Fruit fly (Drosophila melanogaster): ENCODE measurements around the gene upd2.

upd2 gene

DNA sequence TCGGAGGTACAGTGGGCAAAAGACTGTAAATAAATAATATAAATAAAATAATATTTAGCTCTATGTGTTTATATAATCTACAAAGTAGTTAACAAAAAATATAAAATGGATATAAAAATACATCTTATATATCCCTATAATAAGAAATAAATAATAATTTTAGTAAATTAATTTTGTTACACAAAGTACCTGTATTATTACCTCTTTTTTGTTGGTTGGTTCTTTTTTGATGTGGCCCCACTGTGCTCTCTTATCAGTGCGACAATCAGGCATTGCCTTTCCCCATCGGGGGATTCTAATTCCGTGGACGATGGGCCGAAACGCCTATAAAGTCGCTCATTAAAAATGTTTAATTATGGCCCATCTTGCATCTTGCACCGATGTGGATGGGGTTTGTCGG, 35.6 kb downstream of the upd2 start:
- TF ChIP-seq CTCF (optimal IDR thresholded peaks at IDR 0.05) = no peak
- TF ChIP-seq CG8478 (optimal IDR thresholded peaks at IDR 0.05) = no peak

DNA sequence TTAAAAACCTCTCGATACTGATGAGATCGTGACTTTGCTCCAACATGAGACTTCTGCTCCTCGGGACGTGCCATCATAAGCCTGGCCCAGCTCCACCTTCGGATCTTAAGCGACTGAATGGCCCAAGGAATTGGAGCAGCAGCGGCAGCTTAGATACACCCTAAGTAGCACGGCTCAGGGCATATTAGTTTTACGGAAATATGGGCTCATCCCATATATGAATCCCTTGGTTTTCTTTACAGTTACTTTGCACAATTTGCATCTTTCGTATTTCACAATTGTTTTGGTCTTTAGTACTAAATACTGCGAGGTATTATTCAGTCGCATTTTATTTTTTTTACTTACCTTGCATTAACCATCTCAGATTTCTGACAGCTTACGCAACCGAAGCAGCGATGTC, 38.0 kb downstream of the upd2 start, which contains the start of gene Hesr:
Hesr (minus strand) TSS at position 101 of the 400 bp plus-strand sequence.
- TF ChIP-seq CTCF (optimal IDR thresholded peaks at IDR 0.05) (no peak), CG8478 (optimal IDR thresholded peaks at IDR 0.05) (no peak)

DNA sequence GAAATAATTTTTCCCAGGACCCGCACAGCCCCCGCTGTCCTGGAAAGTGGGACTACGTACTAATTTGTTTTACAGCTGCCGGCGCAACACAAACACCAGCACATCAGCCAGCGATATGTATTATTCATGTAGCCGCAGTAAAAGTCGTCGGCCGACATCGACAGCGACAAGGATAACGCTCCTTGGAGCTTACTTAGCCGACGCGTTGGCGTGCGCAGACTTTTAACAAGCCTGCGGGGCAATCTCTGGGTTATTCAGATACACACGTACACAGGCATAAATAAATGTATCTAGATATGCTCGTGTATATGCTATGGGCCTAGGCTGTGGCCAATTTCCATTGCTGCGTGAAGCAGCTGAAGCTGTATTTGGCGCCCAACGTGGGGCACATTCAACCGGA, 45.4 kb downstream of the upd2 start:
- no peak for TF ChIP-seq CTCF (optimal IDR thresholded peaks at IDR 0.05)
- no peak for TF ChIP-seq CG8478 (optimal IDR thresholded peaks at IDR 0.05)
